Worm (Caenorhabditis elegans): ENCODE data around the gene twk-35.

- TF ChIP-seq ztf-29 (GFP tag; IDR thresholded peaks at IDR 0.05) (no peak), flt-1 (GFP tag; IDR thresholded peaks at IDR 0.05) (no peak), cog-1 (tag; optimal IDR thresholded peaks at IDR 0.05) (no peak), med-1 (GFP tag; optimal IDR thresholded peaks at IDR 0.05; ENCODE audit: insufficient read depth) (no peak), klf-2 (GFP tag; conservative IDR thresholded peaks at IDR 0.05) (no peak), ref-1 (GFP tag; conservative IDR thresholded peaks at IDR 0.05) (no peak), ztf-23 (GFP tag; IDR thresholded peaks at IDR 0.05) (no peak), tab-1 (GFP tag; IDR thresholded peaks at IDR 0.05) (no peak), T22C8.4 (GFP tag; IDR thresholded peaks at IDR 0.05) (no peak)
Observed at ce11 chrV:20820033-20820432, 42.7 kb upstream of the twk-35 start, which contains the start of gene T03D8.6.
